Worm (Caenorhabditis elegans) whole organism, young adult: ENCODE results near the gene srz-60.

ENCODE experiments used
- B0336.3 ChIP-seq: fragments of 200-800 bp; sonication (Bioruptor generic); IDR thresholded peaks from 2 replicates; pipeline ENCODE4 v1.3.6; 2022; ENCODE audit warnings: missing genetic modification characterization, missing compliant biosample characterization
- F37B4.10 ChIP-seq: fragments of 200-800 bp; sonication (Bioruptor generic); IDR thresholded peaks from 2 replicates; pipeline ENCODE4 v1.3.6; 2022; ENCODE audit warnings: missing genetic modification characterization, missing compliant biosample characterization
- F57A8.1 ChIP-seq: fragments of 200-800 bp; sonication (Bioruptor generic); optimal IDR thresholded peaks from 2 replicates; lab custom pipeline; 2018; ENCODE audit warnings: mild to moderate bottlenecking, missing genetic modification characterization, moderate library complexity, missing compliant biosample characterization
- K11D2.4 ChIP-seq: fragments of 200-800 bp; sonication (Bioruptor generic); IDR thresholded peaks from 2 replicates; pipeline ENCODE4 v1.3.6; 2022; ENCODE audit warnings: missing genetic modification reagents, missing genetic modification characterization, missing compliant biosample characterization
- ZK185.1 ChIP-seq: sonication (generic microtip); optimal IDR thresholded peaks from 2 replicates; lab custom pipeline; 2016; ENCODE audit warnings: mild to moderate bottlenecking, missing genetic modification characterization, missing compliant biosample characterization; ENCODE audit not compliant: poor library complexity, severe bottlenecking
- akir-1 ChIP-seq: fragments of 200-800 bp; sonication (Bioruptor generic); optimal IDR thresholded peaks from 2 replicates; lab custom pipeline; 2018; ENCODE audit warnings: mild to moderate bottlenecking, missing genetic modification characterization, moderate library complexity, missing compliant biosample characterization
- ama-1 ChIP-seq, 3 experiments: fragments of 150-350 bp in 1 of 3; sonication (generic microtip) in 2 of 3; optimal IDR thresholded peaks; 2 replicates each; lab custom pipeline; 2014 to 2018; ENCODE audit warnings: missing biosample characterization in 2 of 3, missing genetic modification characterization in 2 of 3, missing genetic modification reagents in 2 of 3
- aptf-2 ChIP-seq: fragments of 200-800 bp; sonication (Bioruptor generic); conservative IDR thresholded peaks from 2 replicates; pipeline ENCODE4 v1.3.6; 2022; ENCODE audit warnings: missing genetic modification reagents, missing genetic modification characterization, missing compliant biosample characterization
- atf-7 ChIP-seq: sonication (generic microtip); optimal IDR thresholded peaks from 2 replicates; lab custom pipeline; 2017; ENCODE audit warnings: mild to moderate bottlenecking, missing genetic modification characterization, missing compliant biosample characterization
- athp-1 ChIP-seq: sonication (generic microtip); optimal IDR thresholded peaks from 2 replicates; lab custom pipeline; 2017; ENCODE audit warnings: mild to moderate bottlenecking, missing genetic modification characterization, missing compliant biosample characterization
- bed-1 ChIP-seq: fragments of 200-800 bp; sonication (Bioruptor generic); IDR thresholded peaks from 2 replicates; pipeline ENCODE4 v1.3.6; 2022; ENCODE audit warnings: missing genetic modification reagents, missing genetic modification characterization, missing compliant biosample characterization
- cebp-1 ChIP-seq, 2 experiments: fragments of 200-800 bp in 1 of 2; sonication (Bioruptor generic) in 1 of 2; sonication (generic microtip) in 1 of 2; IDR thresholded peaks in 1 of 2; optimal IDR thresholded peaks in 1 of 2; 2 replicates each; pipeline versions ENCODE4 v1.3.6 to Lab custom; 2017 to 2022; ENCODE audit warnings: missing compliant biosample characterization in 2 of 2, missing genetic modification characterization in 2 of 2, mild to moderate bottlenecking in 1 of 2, missing genetic modification reagents in 1 of 2, moderate library complexity in 1 of 2
- ceh-27 ChIP-seq: fragments of 200-800 bp; sonication (Bioruptor generic); optimal IDR thresholded peaks from 2 replicates; lab custom pipeline; 2018; ENCODE audit warnings: mild to moderate bottlenecking, missing genetic modification characterization, moderate library complexity, missing compliant biosample characterization
- ceh-91 ChIP-seq: fragments of 200-800 bp; sonication (Bioruptor generic); IDR thresholded peaks from 2 replicates; pipeline ENCODE4 v1.3.6; 2022; ENCODE audit warnings: missing genetic modification reagents, missing genetic modification characterization, missing compliant biosample characterization
- egl-44 ChIP-seq: fragments of 200-800 bp; sonication (Bioruptor generic); IDR thresholded peaks from 2 replicates; pipeline ENCODE4 v1.3.6; 2022; ENCODE audit warnings: missing genetic modification reagents, missing genetic modification characterization, missing compliant biosample characterization
- ets-4 ChIP-seq: fragments of 200-800 bp; sonication (Bioruptor generic); optimal IDR thresholded peaks from 2 replicates; lab custom pipeline; 2018; ENCODE audit warnings: mild to moderate bottlenecking, missing genetic modification characterization, missing compliant biosample characterization
- hsf-1 ChIP-seq: fragments of 200-800 bp; sonication (Bioruptor generic); IDR thresholded peaks from 2 replicates; pipeline ENCODE4 v1.3.6; 2022; ENCODE audit warnings: missing genetic modification reagents, missing genetic modification characterization, missing compliant biosample characterization
- let-526 ChIP-seq: fragments of 200-800 bp; sonication (Bioruptor generic); IDR thresholded peaks from 2 replicates; pipeline ENCODE4 v1.3.6; 2022; ENCODE audit warnings: missing genetic modification reagents, missing genetic modification characterization, missing compliant biosample characterization
- let-607 ChIP-seq, 2 experiments: fragments of 200-800 bp in 1 of 2; sonication (Bioruptor generic) in 1 of 2; sonication (generic microtip) in 1 of 2; optimal IDR thresholded peaks; 2 replicates each; lab custom pipeline; 2016 to 2018; ENCODE audit warnings: mild to moderate bottlenecking in 2 of 2, missing compliant biosample characterization in 2 of 2, missing genetic modification characterization in 2 of 2, moderate library complexity in 2 of 2, missing genotype in 1 of 2
- lsy-27 ChIP-seq: sonication (generic microtip); optimal IDR thresholded peaks from 2 replicates; lab custom pipeline; 2017; ENCODE audit warnings: missing genetic modification characterization, mild to moderate bottlenecking, missing compliant biosample characterization, antibody characterized with exemption, missing genotype, borderline replicate concordance; ENCODE audit not compliant: insufficient read depth
- mel-28 ChIP-seq: sonication (generic microtip); optimal IDR thresholded peaks from 2 replicates; lab custom pipeline; 2016; ENCODE audit warnings: borderline replicate concordance, mild to moderate bottlenecking, missing genetic modification characterization, missing compliant biosample characterization
- mxl-1 ChIP-seq: sonication (generic microtip); optimal IDR thresholded peaks from 2 replicates; lab custom pipeline; 2016; ENCODE audit warnings: missing genetic modification characterization, missing compliant biosample characterization
- rec-8 ChIP-seq, 2 experiments: sonication (generic microtip); optimal IDR thresholded peaks; 2 replicates each; lab custom pipeline; 2016; ENCODE audit warnings: mild to moderate bottlenecking in 2 of 2, missing genetic modification characterization in 2 of 2, missing genetic modification reagents in 2 of 2, missing genotype in 2 of 2, missing biosample characterization in 1 of 2, missing compliant biosample characterization in 1 of 2, moderate library complexity in 1 of 2
- snpc-1.1 ChIP-seq: sonication (generic microtip); optimal IDR thresholded peaks from 2 replicates; lab custom pipeline; 2017; ENCODE audit warnings: missing genetic modification characterization, mild to moderate bottlenecking, missing compliant biosample characterization, antibody characterized with exemption, moderate library complexity, missing genotype, missing genetic modification reagents; ENCODE audit not compliant: insufficient read depth
- snpc-3.4 ChIP-seq: sonication (generic microtip); optimal IDR thresholded peaks from 2 replicates; lab custom pipeline; 2017; ENCODE audit warnings: missing genetic modification characterization, mild to moderate bottlenecking, missing compliant biosample characterization, antibody characterized with exemption, moderate library complexity, missing genotype, missing genetic modification reagents
- sptf-2 ChIP-seq: fragments of 200-800 bp; sonication (Bioruptor generic); optimal IDR thresholded peaks from 2 replicates; lab custom pipeline; 2018; ENCODE audit warnings: mild to moderate bottlenecking, missing genetic modification characterization, missing compliant biosample characterization
- tlf-1 ChIP-seq: fragments of 200-800 bp; sonication (Bioruptor generic); optimal IDR thresholded peaks from 2 replicates; lab custom pipeline; 2018; ENCODE audit warnings: mild to moderate bottlenecking, missing genetic modification characterization, missing compliant biosample characterization
- unc-130 ChIP-seq: sonication (generic microtip); optimal IDR thresholded peaks from 2 replicates; lab custom pipeline; 2016; ENCODE audit warnings: missing genetic modification reagents, missing genetic modification characterization, missing compliant biosample characterization
- zfh-2 ChIP-seq: fragments of 200-800 bp; sonication (Bioruptor generic); conservative IDR thresholded peaks from 2 replicates; pipeline ENCODE4 v1.3.6; 2022; ENCODE audit warnings: missing genetic modification reagents, missing genetic modification characterization, missing compliant biosample characterization
- ztf-28 ChIP-seq: fragments of 200-800 bp; sonication (Bioruptor generic); IDR thresholded peaks from 2 replicates; pipeline ENCODE4 v1.3.6; 2022; ENCODE audit warnings: missing genetic modification reagents, missing genetic modification characterization, missing compliant biosample characterization
- ztf-3 ChIP-seq: fragments of 200-800 bp; sonication (Bioruptor generic); optimal IDR thresholded peaks from 2 replicates; lab custom pipeline; 2018; ENCODE audit warnings: mild to moderate bottlenecking, missing genetic modification characterization, missing compliant biosample characterization

Gene srz-60

ce11 chrIV:3385337-3386215, 43.1 kb upstream of the srz-60 start, which contains the start of gene mai-2 (continued):
- no peak for TF ChIP-seq lsy-27
- TF ChIP-seq ama-1 (optimal IDR thresholded peaks at IDR 0.05; lab: Kevin White, UChicago) = peak; percentile 67
- no peak for TF ChIP-seq ama-1 (GFP tag; optimal IDR thresholded peaks at IDR 0.05; lab: Kevin White, UChicago)
- no peak for TF ChIP-seq snpc-1.1
- TF ChIP-seq athp-1 (tag; lab: Kevin White, UChicago) = no peak
- no peak for TF ChIP-seq cebp-1 (GFP tag; IDR thresholded peaks at IDR 0.05; lab: Robert Waterston, UW)
- TF ChIP-seq cebp-1 (tag; optimal IDR thresholded peaks at IDR 0.05; lab: Kevin White, UChicago) = peak; percentile 41
- TF ChIP-seq ceh-27 (GFP tag; lab: Kevin White, UChicago) = peak; percentile 20
- TF ChIP-seq mel-28 (tag; lab: Kevin White, UChicago) = no peak
- TF ChIP-seq F57A8.1 (GFP tag; lab: Kevin White, UChicago) = no peak
- no peak for TF ChIP-seq F37B4.10 (GFP tag; lab: Robert Waterston, UW)
- TF ChIP-seq bed-1 (GFP tag; lab: Robert Waterston, UW) = no peak
- no peak for TF ChIP-seq sptf-2 (GFP tag; lab: Kevin White, UChicago)
- TF ChIP-seq ZK185.1 = no peak
- TF ChIP-seq egl-44 (GFP tag; lab: Robert Waterston, UW) = no peak
- no peak for TF ChIP-seq rec-8 (tag; optimal IDR thresholded peaks at IDR 0.05; lab: Kevin White, UChicago)
- 0 out of 2 replicates have a peak, but pooled peaks have one; percentile 9 for TF ChIP-seq let-526 (GFP tag; lab: Robert Waterston, UW)
- peak; percentile 86 for TF ChIP-seq zfh-2
- TF ChIP-seq K11D2.4 (GFP tag; lab: Robert Waterston, UW) = no peak
- TF ChIP-seq aptf-2 (GFP tag; lab: Robert Waterston, UW) = no peak
- no peak for TF ChIP-seq snpc-3.4 (tag; lab: Kevin White, UChicago)
- no peak for TF ChIP-seq ztf-3 (GFP tag; lab: Kevin White, UChicago)

ce11 chrIV:3386504-3387290, 42.0 kb upstream of the srz-60 start:
- TF ChIP-seq ceh-91 (no peak), mxl-1 (tag; lab: Kevin White, UChicago) (no peak), atf-7 (tag; lab: Kevin White, UChicago) (no peak), hsf-1 (GFP tag; lab: Robert Waterston, UW) (no peak), unc-130 (GFP tag; lab: Kevin White, UChicago) (no peak), snpc-1.1 (no peak), ets-4 (GFP tag; lab: Kevin White, UChicago) (no peak), tlf-1 (GFP tag; lab: Kevin White, UChicago) (peak; percentile 4), B0336.3 (GFP tag; lab: Robert Waterston, UW) (peak; percentile 45; the same call in 1 of the 2 replicates), ama-1 (optimal IDR thresholded peaks at IDR 0.05; lab: Kevin White, UChicago) (no peak), ama-1 (GFP tag; optimal IDR thresholded peaks at IDR 0.05; lab: Kevin White, UChicago) (peak in 1 of 2 experiments; percentile 47), let-607 (tag; optimal IDR thresholded peaks at IDR 0.05; lab: Kevin White, UChicago) (peak in 1 of 2 experiments; percentile 13), akir-1 (GFP tag; lab: Kevin White, UChicago) (no peak), ztf-28 (GFP tag; lab: Robert Waterston, UW) (no peak)
